Worm (Caenorhabditis elegans): ENCODE measurements around the gene fbxa-163.

Gene fbxa-163

DNA sequence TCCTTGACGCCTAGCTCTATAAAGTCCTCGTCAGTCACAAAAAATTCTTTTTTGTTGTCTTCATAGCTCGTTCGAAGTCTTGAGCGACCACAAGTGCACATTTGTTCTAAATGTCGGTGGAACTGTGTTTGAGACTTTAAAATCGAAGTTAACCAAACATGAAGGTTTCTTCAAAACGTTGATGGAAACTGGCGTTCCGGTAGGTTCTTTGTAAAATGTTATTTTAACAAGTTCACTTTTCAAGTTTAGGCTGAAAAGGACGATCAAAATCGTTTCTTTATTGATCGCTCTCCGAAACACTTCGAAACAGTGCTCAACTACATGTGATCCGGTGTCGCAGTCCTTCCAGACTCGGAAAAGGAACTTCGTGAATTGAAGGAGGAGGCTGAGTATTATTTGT lies 14.0 kb upstream of the fbxa-163 start, which contains the start of gene fbxa-160:
fbxa-160 (minus strand) TSS at position 101 of the 400 bp plus-strand sequence.
- TF ChIP-seq zip-5 (tag; optimal IDR thresholded peaks at IDR 0.05) (no peak), pat-9 (tag; optimal IDR thresholded peaks at IDR 0.05) (no peak), ceh-19 (GFP tag; optimal IDR thresholded peaks at IDR 0.05) (no peak), dmd-4 (tag; optimal IDR thresholded peaks at IDR 0.05; ENCODE audit: borderline replicate concordance) (no peak), ceh-6 (GFP tag; optimal IDR thresholded peaks at IDR 0.05) (no peak), mec-3 (tag; optimal IDR thresholded peaks at IDR 0.05; ENCODE audit: borderline replicate concordance) (no peak), lin-11 (tag; optimal IDR thresholded peaks at IDR 0.05) (no peak), odd-2 (tag; optimal IDR thresholded peaks at IDR 0.05) (no peak), unc-86 (tag; optimal IDR thresholded peaks at IDR 0.05) (no peak), pqm-1 (tag; optimal IDR thresholded peaks at IDR 0.05) (no peak), sox-4 (tag; optimal IDR thresholded peaks at IDR 0.05) (no peak), elt-4 (tag; optimal IDR thresholded peaks at IDR 0.05) (no peak), K02D7.2 (tag; optimal IDR thresholded peaks at IDR 0.05) (no peak), ahr-1 (tag; optimal IDR thresholded peaks at IDR 0.05) (no peak), ceh-24 (tag; optimal IDR thresholded peaks at IDR 0.05) (no peak), pag-3 (tag; optimal IDR thresholded peaks at IDR 0.05; ENCODE audit: borderline replicate concordance) (no peak), gmeb-2 (tag; optimal IDR thresholded peaks at IDR 0.05) (no peak), hlh-8 (tag; optimal IDR thresholded peaks at IDR 0.05) (no peak), hlh-13 (GFP tag; optimal IDR thresholded peaks at IDR 0.05) (no peak)

DNA sequence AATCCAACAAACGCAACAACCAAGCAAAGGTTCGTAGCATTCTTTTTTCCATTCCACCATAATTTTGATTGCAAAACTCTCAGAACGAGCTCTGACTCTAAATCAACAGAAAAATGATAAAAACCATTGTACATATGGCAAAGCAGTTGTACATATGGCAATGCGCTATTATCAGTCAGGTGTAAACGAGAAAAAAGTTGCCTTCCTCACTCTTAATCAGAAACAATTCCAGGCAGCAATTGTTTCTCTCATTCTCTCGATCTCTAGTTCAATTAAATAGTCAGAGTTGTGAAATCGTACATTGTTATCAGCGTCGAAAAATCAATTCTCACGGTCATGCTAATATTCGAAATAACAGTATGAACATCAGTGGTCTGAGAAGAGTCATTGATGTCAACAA lies 11.3 kb upstream of the fbxa-163 start:
- peak; percentile 46 for TF ChIP-seq elt-2 (tag; optimal IDR thresholded peaks at IDR 0.05)
- no peak for TF ChIP-seq che-1 (tag; optimal IDR thresholded peaks at IDR 0.05)

DNA sequence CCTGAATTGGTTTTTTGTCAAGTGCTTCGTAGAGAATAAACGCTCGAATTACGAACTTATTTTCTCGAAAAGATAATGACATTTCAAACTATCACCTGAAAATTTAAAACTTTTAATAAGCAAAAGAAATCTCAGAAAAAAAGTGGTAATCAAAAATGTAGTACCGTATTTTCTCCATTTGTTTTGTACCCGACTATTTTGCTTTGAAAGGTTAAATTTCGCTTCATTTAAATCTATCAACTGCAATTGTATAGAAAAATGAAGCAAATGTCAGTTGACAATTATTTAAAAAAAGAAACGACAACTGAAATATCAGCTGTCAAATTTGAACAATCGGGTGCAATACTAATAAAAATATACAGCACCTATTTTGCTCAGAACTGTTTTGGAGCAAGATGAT lies 10.7 kb upstream of the fbxa-163 start, which contains the start of gene fbxa-158:
fbxa-158 (minus strand) TSS at position 101 of the 400 bp plus-strand sequence.
- no peak for TF ChIP-seq F13H6.1 (tag; optimal IDR thresholded peaks at IDR 0.05)
- TF ChIP-seq npax-4 (tag; optimal IDR thresholded peaks at IDR 0.05) = no peak

DNA sequence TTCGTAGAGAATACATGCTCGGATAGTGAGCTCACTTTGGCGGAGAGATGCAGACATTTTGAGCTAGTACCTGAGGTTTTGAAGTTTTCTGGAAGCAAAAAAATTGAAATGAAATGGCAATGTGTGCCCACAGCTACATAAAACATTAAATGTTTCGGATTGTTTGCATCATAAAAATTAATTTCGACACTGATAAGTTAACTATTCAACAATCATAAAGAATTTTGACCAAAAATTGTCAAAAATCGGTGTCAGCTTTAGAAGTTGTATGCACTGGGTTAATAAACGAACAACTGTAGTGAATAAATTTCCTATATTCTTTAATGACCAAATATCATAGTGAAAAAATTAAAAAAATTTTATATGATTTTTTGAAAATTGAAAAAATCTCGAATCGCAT lies 8.4 kb upstream of the fbxa-163 start, which contains the start of gene fbxa-166:
fbxa-166 (minus strand) TSS at position 101 of the 400 bp plus-strand sequence.
- TF ChIP-seq sdc-2 (tag; optimal IDR thresholded peaks at IDR 0.05) = no peak
- no peak for TF ChIP-seq C08G9.2 (tag; optimal IDR thresholded peaks at IDR 0.05)
- TF ChIP-seq T23F11.4 (GFP tag; optimal IDR thresholded peaks at IDR 0.05) = no peak
- TF ChIP-seq pag-3 (tag; optimal IDR thresholded peaks at IDR 0.05; ENCODE audit: borderline replicate concordance) = no peak

DNA sequence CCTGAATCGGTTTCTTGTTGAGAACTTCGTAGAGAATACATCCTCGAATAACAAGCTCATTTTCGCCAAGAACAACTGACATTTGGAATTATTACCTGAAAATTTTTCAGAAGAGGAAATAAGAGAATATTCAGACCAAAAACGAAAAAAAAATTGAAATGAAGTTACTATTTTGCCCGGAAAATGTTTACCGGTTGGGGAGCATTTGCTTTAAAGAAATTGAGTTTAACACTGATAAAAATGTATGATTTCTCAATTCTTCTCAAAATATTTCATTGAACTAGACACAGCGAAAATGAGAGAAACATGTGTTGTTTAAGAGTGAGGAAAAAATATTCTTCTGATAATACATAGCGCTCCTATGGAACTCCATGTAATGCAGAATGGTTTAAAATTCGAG lies 5.9 kb upstream of the fbxa-163 start, which contains the start of gene fbxa-165:
fbxa-165 (minus strand) TSS at position 101 of the 400 bp plus-strand sequence.
- TF ChIP-seq npax-4 (tag; optimal IDR thresholded peaks at IDR 0.05) (no peak), nfya-1 (tag; optimal IDR thresholded peaks at IDR 0.05) (no peak), ttx-3 (tag; optimal IDR thresholded peaks at IDR 0.05) (no peak), nhr-232 (tag; optimal IDR thresholded peaks at IDR 0.05) (no peak), pros-1 (tag; optimal IDR thresholded peaks at IDR 0.05) (no peak), unc-55 (GFP tag; optimal IDR thresholded peaks at IDR 0.05) (no peak), unc-3 (GFP tag; conservative IDR thresholded peaks at IDR 0.05) (no peak), unc-3 (tag; optimal IDR thresholded peaks at IDR 0.05) (no peak), ceh-2 (tag; optimal IDR thresholded peaks at IDR 0.05) (no peak), ama-1 (optimal IDR thresholded peaks at IDR 0.05) (no peak), elt-4 (tag; optimal IDR thresholded peaks at IDR 0.05) (no peak), hlh-13 (GFP tag; optimal IDR thresholded peaks at IDR 0.05) (no peak), hlh-15 (tag; optimal IDR thresholded peaks at IDR 0.05) (no peak), ceh-34 (tag; optimal IDR thresholded peaks at IDR 0.05) (no peak), sdc-2 (tag; optimal IDR thresholded peaks at IDR 0.05) (no peak), unc-42 (tag; optimal IDR thresholded peaks at IDR 0.05) (no peak), syd-9 (tag; optimal IDR thresholded peaks at IDR 0.05) (no peak), ceh-19 (GFP tag; optimal IDR thresholded peaks at IDR 0.05) (no peak), mec-3 (tag; optimal IDR thresholded peaks at IDR 0.05; ENCODE audit: borderline replicate concordance) (no peak)
